Worm (Caenorhabditis elegans) whole organism, midembryonic: ENCODE measurements around the gene wbp-2.

Source experiments
- T22C8.4 ChIP-seq: fragments of 200-800 bp; sonication (Bioruptor generic); IDR thresholded peaks from 2 replicates; pipeline ENCODE4 v1.3.6; 2022; ENCODE audit warnings: missing genetic modification characterization, missing compliant biosample characterization
- cog-1 ChIP-seq: sonication (generic microtip); optimal IDR thresholded peaks from 2 replicates; lab custom pipeline; 2016; ENCODE audit warnings: missing genetic modification characterization, missing compliant biosample characterization
- flt-1 ChIP-seq: fragments of 200-800 bp; sonication (Bioruptor generic); IDR thresholded peaks from 2 replicates; pipeline ENCODE4 v1.3.6; 2022; ENCODE audit warnings: missing genetic modification characterization, missing compliant biosample characterization
- klf-2 ChIP-seq: fragments of 200-800 bp; sonication (Bioruptor generic); conservative IDR thresholded peaks from 2 replicates; pipeline ENCODE4 v1.3.6; 2022; ENCODE audit warnings: missing genetic modification reagents, missing genetic modification characterization, missing compliant biosample characterization
- med-1 ChIP-seq: sonication (generic microtip); optimal IDR thresholded peaks from 2 replicates; lab custom pipeline; 2017; ENCODE audit warnings: missing genetic modification characterization, mild to moderate bottlenecking, missing compliant biosample characterization, antibody characterized with exemption, missing genetic modification reagents; ENCODE audit not compliant: insufficient read depth
- ref-1 ChIP-seq: fragments of 200-800 bp; sonication (Bioruptor generic); conservative IDR thresholded peaks from 2 replicates; pipeline ENCODE4 v1.3.6; 2022; ENCODE audit warnings: missing genetic modification reagents, missing genetic modification characterization, missing compliant biosample characterization
- tab-1 ChIP-seq: fragments of 200-800 bp; sonication (Bioruptor generic); IDR thresholded peaks from 2 replicates; pipeline ENCODE4 v1.3.6; 2022; ENCODE audit warnings: missing genetic modification characterization, missing compliant biosample characterization
- ztf-23 ChIP-seq: fragments of 200-800 bp; sonication (Bioruptor generic); IDR thresholded peaks from 2 replicates; pipeline ENCODE4 v1.3.6; 2022; ENCODE audit warnings: missing genetic modification reagents, missing genetic modification characterization, missing compliant biosample characterization
- ztf-29 ChIP-seq: fragments of 200-800 bp; sonication (Bioruptor generic); IDR thresholded peaks from 2 replicates; pipeline ENCODE4 v1.3.6; 2022; ENCODE audit warnings: missing genetic modification reagents, missing genetic modification characterization, missing compliant biosample characterization

Gene wbp-2

ce11 chrII:9322870-9323349 is 6.7 kb upstream of the wbp-2 start, which contains the start of gene rab-39:
TSS of gene rab-39 (minus strand) at chrII:9322920.
- TF ChIP-seq T22C8.4 (GFP tag; lab: Robert Waterston, UW) = no peak
- TF ChIP-seq klf-2 (GFP tag; lab: Robert Waterston, UW) = no peak
- TF ChIP-seq ztf-23 = no peak
- TF ChIP-seq cog-1 (tag; lab: Kevin White, UChicago) = no peak
- TF ChIP-seq tab-1 = no peak
- no peak for TF ChIP-seq ztf-29
- TF ChIP-seq flt-1 = no peak
- TF ChIP-seq ref-1 (GFP tag; lab: Robert Waterston, UW) = no peak
- TF ChIP-seq med-1 (GFP tag; lab: Kevin White, UChicago) = no peak

- TF ChIP-seq ztf-23 (no peak), flt-1 (no peak), cog-1 (tag; lab: Kevin White, UChicago) (no peak), ztf-29 (no peak), T22C8.4 (GFP tag; lab: Robert Waterston, UW) (no peak), klf-2 (GFP tag; lab: Robert Waterston, UW) (no peak), ref-1 (GFP tag; lab: Robert Waterston, UW) (no peak), med-1 (GFP tag; lab: Kevin White, UChicago) (no peak), tab-1 (no peak)
Observed at ce11 chrII:9323660-9324059, 5.9 kb upstream of the wbp-2 start, which contains the start of gene egli-1. TSS of gene egli-1 (plus strand) at chrII:9323960.

- TF ChIP-seq ztf-23 = peak; percentile 65
- no peak for TF ChIP-seq ref-1 (GFP tag; lab: Robert Waterston, UW)
Observed at ce11 chrII:9324824-9325351, 4.7 kb upstream of the wbp-2 start, which contains the start of gene eat-3. TSS of gene eat-3 (plus strand) at chrII:9324874.

ce11 chrII:9325555-9325954 is 4.0 kb upstream of the wbp-2 start:
- no peak for TF ChIP-seq ref-1 (GFP tag; lab: Robert Waterston, UW)
- TF ChIP-seq flt-1 = no peak
- TF ChIP-seq ztf-29 = no peak
- no peak for TF ChIP-seq ztf-23
- TF ChIP-seq klf-2 (GFP tag; lab: Robert Waterston, UW) = no peak
- TF ChIP-seq cog-1 (tag; lab: Kevin White, UChicago) = no peak
- no peak for TF ChIP-seq tab-1

- no peak for TF ChIP-seq ztf-23
- TF ChIP-seq med-1 (GFP tag; lab: Kevin White, UChicago) = no peak
- TF ChIP-seq cog-1 (tag; lab: Kevin White, UChicago) = no peak
- TF ChIP-seq ztf-29 = no peak
- no peak for TF ChIP-seq flt-1
- TF ChIP-seq klf-2 (GFP tag; lab: Robert Waterston, UW) = no peak
- no peak for TF ChIP-seq ref-1 (GFP tag; lab: Robert Waterston, UW)
- no peak for TF ChIP-seq T22C8.4 (GFP tag; lab: Robert Waterston, UW)
- TF ChIP-seq tab-1 = no peak
Observed at ce11 chrII:9331343-9331742, 1.8 kb downstream of the wbp-2 start, which contains the start of gene eif-3.F. TSS of gene eif-3.F (plus strand) at chrII:9331643.

ce11 chrII:9333034-9333433 is 3.5 kb downstream of the wbp-2 start:
- TF ChIP-seq ztf-29 = no peak
- TF ChIP-seq ztf-23 = no peak
- no peak for TF ChIP-seq flt-1
- TF ChIP-seq tab-1 = no peak
- no peak for TF ChIP-seq ref-1 (GFP tag; lab: Robert Waterston, UW)
- no peak for TF ChIP-seq med-1 (GFP tag; lab: Kevin White, UChicago)
- TF ChIP-seq cog-1 (tag; lab: Kevin White, UChicago) = no peak
- no peak for TF ChIP-seq T22C8.4 (GFP tag; lab: Robert Waterston, UW)
- no peak for TF ChIP-seq klf-2 (GFP tag; lab: Robert Waterston, UW)

- TF ChIP-seq klf-2 (GFP tag; lab: Robert Waterston, UW) (no peak), ref-1 (GFP tag; lab: Robert Waterston, UW) (no peak), flt-1 (no peak)
Observed at ce11 chrII:9333714-9334113, 4.1 kb downstream of the wbp-2 start, which contains the start of gene scp-1. TSS of gene scp-1 (plus strand) at chrII:9334014.

ce11 chrII:9336651-9337050 is 7.1 kb downstream of the wbp-2 start:
- no peak for TF ChIP-seq T22C8.4 (GFP tag; lab: Robert Waterston, UW)

ce11 chrII:9338859-9339258 is 9.3 kb downstream of the wbp-2 start, which contains the start of gene ttll-12:
TSS of gene ttll-12 (plus strand) at chrII:9338997.
- TF ChIP-seq flt-1 (no peak), klf-2 (GFP tag; lab: Robert Waterston, UW) (no peak)

- TF ChIP-seq T22C8.4 (GFP tag; lab: Robert Waterston, UW) (no peak), ref-1 (GFP tag; lab: Robert Waterston, UW) (no peak), ztf-29 (no peak), tab-1 (no peak), med-1 (GFP tag; lab: Kevin White, UChicago) (no peak), flt-1 (no peak), klf-2 (GFP tag; lab: Robert Waterston, UW) (no peak), cog-1 (tag; lab: Kevin White, UChicago) (no peak), ztf-23 (no peak)
Observed at ce11 chrII:9343955-9344354, 14.4 kb downstream of the wbp-2 start.

- no peak for TF ChIP-seq cog-1 (tag; lab: Kevin White, UChicago)
- no peak for TF ChIP-seq flt-1
- TF ChIP-seq ztf-23 = no peak
- TF ChIP-seq tab-1 = no peak
- TF ChIP-seq med-1 (GFP tag; lab: Kevin White, UChicago) = no peak
- TF ChIP-seq T22C8.4 (GFP tag; lab: Robert Waterston, UW) = no peak
- no peak for TF ChIP-seq klf-2 (GFP tag; lab: Robert Waterston, UW)
- no peak for TF ChIP-seq ref-1 (GFP tag; lab: Robert Waterston, UW)
- TF ChIP-seq ztf-29 = no peak
Observed at ce11 chrII:9345116-9345515, 15.5 kb downstream of the wbp-2 start.
